Worm (Caenorhabditis elegans) whole organism, midembryonic: ENCODE data around the gene acs-5.

ENCODE experiments used
- T22C8.4 ChIP-seq: fragments of 200-800 bp; sonication (Bioruptor generic); IDR thresholded peaks from 2 replicates; pipeline ENCODE4 v1.3.6; 2022; ENCODE audit warnings: missing genetic modification characterization, missing compliant biosample characterization
- cog-1 ChIP-seq: sonication (generic microtip); optimal IDR thresholded peaks from 2 replicates; lab custom pipeline; 2016; ENCODE audit warnings: missing genetic modification characterization, missing compliant biosample characterization
- ztf-29 ChIP-seq: fragments of 200-800 bp; sonication (Bioruptor generic); IDR thresholded peaks from 2 replicates; pipeline ENCODE4 v1.3.6; 2022; ENCODE audit warnings: missing genetic modification reagents, missing genetic modification characterization, missing compliant biosample characterization

- TF ChIP-seq T22C8.4 (GFP tag; lab: Robert Waterston, UW) (no peak), ztf-29 (GFP tag; lab: Robert Waterston, UW) (no peak), cog-1 (tag; lab: Kevin White, UChicago) (no peak)
Observed at ce11 chrIII:13570347-13570746, 27.0 kb upstream of the acs-5 start, which contains the start of gene exc-12.
